Worm (Caenorhabditis elegans) whole organism, L4/young adult: ENCODE measurements around the gene math-7.

Experiments
- W03F9.2 ChIP-seq: fragments of 150-350 bp; optimal IDR thresholded peaks from 2 replicates; lab custom pipeline; 2014; ENCODE audit warnings: missing biosample characterization, missing genetic modification characterization
- dao-5 ChIP-seq: sonication (generic microtip); optimal IDR thresholded peaks from 2 replicates; lab custom pipeline; 2016; ENCODE audit warnings: missing genotype, missing genetic modification characterization, moderate library complexity, missing compliant biosample characterization
- him-1 ChIP-seq: sonication (generic microtip); optimal IDR thresholded peaks from 2 replicates; lab custom pipeline; 2016; ENCODE audit warnings: missing genotype, missing genetic modification reagents, missing genetic modification characterization, missing compliant biosample characterization

ce11 chrII:1864278-1864677 is 22.0 kb downstream of the math-7 start, which contains the start of gene C16C4.17:
- TF ChIP-seq dao-5 (no peak), W03F9.2 (tag; lab: Kevin White, UChicago) (no peak), him-1 (no peak)
